Worm (Caenorhabditis elegans): ENCODE results near the gene egl-1.
A peak's percentile ranks its signal among the peaks of the same experiment; 100 is the strongest.

The egl-1 gene

DNA sequence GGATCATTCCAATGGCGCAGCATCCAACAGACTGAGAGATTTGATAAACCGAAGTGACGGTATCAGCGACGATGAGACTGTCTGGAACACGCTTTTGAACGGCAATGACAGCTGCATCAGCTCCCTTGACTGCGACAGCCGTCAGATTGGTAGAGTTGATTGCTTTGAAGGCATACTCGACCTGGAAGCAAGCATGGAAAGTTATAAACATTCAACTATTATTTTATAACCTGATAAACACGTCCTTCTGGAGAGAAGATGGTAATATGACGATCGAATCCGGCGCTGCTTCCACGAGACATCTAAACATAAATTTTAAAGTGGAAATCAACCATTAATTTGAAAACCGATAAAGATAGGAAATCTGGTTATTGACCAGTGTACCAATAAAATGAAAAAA, 9.8 kb downstream of the egl-1 start, which contains the start of gene pas-1:
TSS of gene pas-1 (minus strand) at position 302 of the 400 bp plus-strand sequence.
- TF ChIP-seq mml-1 (tag; optimal IDR thresholded peaks at IDR 0.05) (no peak), nhr-25 (tag; optimal IDR thresholded peaks at IDR 0.05) (no peak), zag-1 (tag; optimal IDR thresholded peaks at IDR 0.05) (no peak), nhr-67 (tag; optimal IDR thresholded peaks at IDR 0.05) (no peak), elt-2 (tag; optimal IDR thresholded peaks at IDR 0.05) (peak; percentile 6), mdl-1 (tag; optimal IDR thresholded peaks at IDR 0.05) (no peak), unc-39 (tag; optimal IDR thresholded peaks at IDR 0.05) (no peak)

ce11 chrV:14421325-14421724, 10.8 kb downstream of the egl-1 start, which contains the start of gene dhs-22:
TSS of gene dhs-22 (minus strand) at chrV:14421440.
- TF ChIP-seq nhr-11 (tag; optimal IDR thresholded peaks at IDR 0.05): no peak
- no peak for TF ChIP-seq elt-1 (tag; optimal IDR thresholded peaks at IDR 0.05)
- TF ChIP-seq elt-2 (tag; optimal IDR thresholded peaks at IDR 0.05): peak; percentile 36
- peak; percentile 10 for TF ChIP-seq pha-4 (tag; optimal IDR thresholded peaks at IDR 0.05)
- no peak for TF ChIP-seq lin-39 (tag; optimal IDR thresholded peaks at IDR 0.05)

- TF ChIP-seq nhr-43 (tag; optimal IDR thresholded peaks at IDR 0.05; ENCODE audit: poor library complexity, severe bottlenecking) (no peak), skn-1 (tag; optimal IDR thresholded peaks at IDR 0.05) (no peak), pqm-1 (tag; optimal IDR thresholded peaks at IDR 0.05) (no peak), fkh-10 (GFP tag; optimal IDR thresholded peaks at IDR 0.05) (no peak), egl-27 (tag; optimal IDR thresholded peaks at IDR 0.05) (no peak), ama-1 (optimal IDR thresholded peaks at IDR 0.05) (no peak), nhr-11 (tag; optimal IDR thresholded peaks at IDR 0.05) (no peak), aly-2 (tag; optimal IDR thresholded peaks at IDR 0.05) (no peak), lsy-12 (tag; optimal IDR thresholded peaks at IDR 0.05) (no peak), lin-15B (tag; optimal IDR thresholded peaks at IDR 0.05) (no peak), nfya-1 (tag; optimal IDR thresholded peaks at IDR 0.05; ENCODE audit: insufficient read depth) (no peak), nhr-12 (tag; optimal IDR thresholded peaks at IDR 0.05) (no peak), nhr-25 (tag; optimal IDR thresholded peaks at IDR 0.05) (no peak), unc-62 (GFP tag; optimal IDR thresholded peaks at IDR 0.05) (no peak), zag-1 (tag; optimal IDR thresholded peaks at IDR 0.05) (no peak), ceh-16 (tag; optimal IDR thresholded peaks at IDR 0.05) (no peak), nhr-77 (tag; optimal IDR thresholded peaks at IDR 0.05) (no peak), daf-12 (tag; optimal IDR thresholded peaks at IDR 0.05) (no peak), mml-1 (tag; optimal IDR thresholded peaks at IDR 0.05) (no peak), ceh-9 (tag; optimal IDR thresholded peaks at IDR 0.05) (no peak)
These were observed 12.3 kb downstream of the egl-1 start for ce11 chrV:14419855-14420254.

DNA sequence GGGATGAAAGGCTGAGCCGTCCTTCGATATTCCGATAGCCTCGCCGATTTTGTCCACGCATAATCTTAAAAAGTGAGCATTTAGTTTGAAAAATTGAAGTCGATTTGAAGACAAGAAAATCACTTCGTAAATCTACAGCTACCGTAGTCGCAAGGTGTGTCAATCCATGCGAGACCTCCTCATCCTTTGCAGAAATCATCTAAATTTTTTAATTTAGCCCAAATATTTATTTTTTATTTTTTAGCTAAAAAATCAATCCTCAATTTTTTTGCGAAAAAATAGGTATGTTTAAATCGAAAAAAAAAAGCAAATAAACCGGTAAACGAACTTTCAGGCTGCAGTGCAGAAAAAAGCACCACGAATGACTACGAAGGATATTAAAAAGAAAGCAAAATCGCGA, 14.4 kb downstream of the egl-1 start, which contains the start of the genes nxf-2 and set-31:
TSS of gene nxf-2 (minus strand) at position 101 of the 400 bp plus-strand sequence.
TSS of gene set-31 (plus strand) at position 169 of the 400 bp plus-strand sequence.
- TF ChIP-seq nhr-28 (tag; optimal IDR thresholded peaks at IDR 0.05) (no peak), nhr-11 (tag; optimal IDR thresholded peaks at IDR 0.05) (no peak), nhr-67 (tag; optimal IDR thresholded peaks at IDR 0.05) (no peak), ama-1 (optimal IDR thresholded peaks at IDR 0.05) (no peak), fos-1 (tag; optimal IDR thresholded peaks at IDR 0.05) (no peak), skn-1 (tag; optimal IDR thresholded peaks at IDR 0.05) (no peak), unc-62 (GFP tag; optimal IDR thresholded peaks at IDR 0.05) (no peak)

ce11 chrV:14414964-14415564, 17.1 kb downstream of the egl-1 start, which contains the start of the genes nxf-1 and C15H11.11:
TSS of gene nxf-1 (minus strand) at chrV:14415014.
TSS of gene C15H11.11 (plus strand) at chrV:14415499.
- TF ChIP-seq nhr-25 (tag; optimal IDR thresholded peaks at IDR 0.05) (peak; percentile 44), eor-1 (tag; optimal IDR thresholded peaks at IDR 0.05) (no peak), ama-1 (optimal IDR thresholded peaks at IDR 0.05) (peak; percentile 61), nhr-23 (tag; optimal IDR thresholded peaks at IDR 0.05) (peak; percentile 51), pha-4 (tag; optimal IDR thresholded peaks at IDR 0.05) (peak; percentile 88), fkh-10 (GFP tag; optimal IDR thresholded peaks at IDR 0.05) (no peak), egl-5 (tag; optimal IDR thresholded peaks at IDR 0.05) (peak; percentile 79), lin-15B (tag; optimal IDR thresholded peaks at IDR 0.05) (peak; percentile 56), skn-1 (tag; optimal IDR thresholded peaks at IDR 0.05) (peak; percentile 28), elt-2 (tag; optimal IDR thresholded peaks at IDR 0.05) (peak; percentile 77), lin-39 (tag; optimal IDR thresholded peaks at IDR 0.05) (no peak), jun-1 (tag; optimal IDR thresholded peaks at IDR 0.05) (peak; percentile 79), nhr-237 (tag; optimal IDR thresholded peaks at IDR 0.05) (no peak), ceh-28 (tag; optimal IDR thresholded peaks at IDR 0.05) (peak; percentile 58), nfya-1 (tag; optimal IDR thresholded peaks at IDR 0.05; ENCODE audit: insufficient read depth) (peak; percentile 60), hmg-11 (tag; optimal IDR thresholded peaks at IDR 0.05) (peak; percentile 73), snpc-4 (tag; optimal IDR thresholded peaks at IDR 0.05) (peak; percentile 77), nhr-43 (tag; optimal IDR thresholded peaks at IDR 0.05; ENCODE audit: poor library complexity, severe bottlenecking) (peak; percentile 40), pqm-1 (tag; optimal IDR thresholded peaks at IDR 0.05) (peak; percentile 68), nhr-12 (tag; optimal IDR thresholded peaks at IDR 0.05) (no peak)
